Fruit fly (Drosophila melanogaster): ENCODE results near the gene Nup35.
A peak's percentile ranks its signal among the peaks of the same experiment; 100 is the strongest.

Nup35 gene

dm6 chrX:18634716-18635115 is 13.3 kb upstream of the Nup35 start, which contains the start of gene wgn (continued):
- TF ChIP-seq slbo (GFP tag; IDR thresholded peaks at IDR 0.05) (0 out of 2 replicates have a peak, but pooled peaks have one; percentile 6), CG10209 (GFP tag; optimal IDR thresholded peaks at IDR 0.05) (no peak), pan (optimal IDR thresholded peaks at IDR 0.05) (no peak), pan (GFP tag; optimal IDR thresholded peaks at IDR 0.05 in 1 of 2, IDR thresholded peaks at IDR 0.05 in 1 of 2) (peak in 1 of 2 experiments; percentile 35), CG9876 (GFP tag; optimal IDR thresholded peaks at IDR 0.05) (no peak), Bgb (GFP tag; IDR thresholded peaks at IDR 0.05; ENCODE audit: partially characterized antibody) (peak; percentile 69), HmgZ (tag; optimal IDR thresholded peaks at IDR 0.05) (peak; percentile 4), CG1603 (tag; optimal IDR thresholded peaks at IDR 0.05) (peak; percentile 21), disco-r (GFP tag; optimal IDR thresholded peaks at IDR 0.05) (no peak), hth (optimal IDR thresholded peaks at IDR 0.05) (no peak), abd-A (tag; optimal IDR thresholded peaks at IDR 0.05) (no peak), hkb (optimal IDR thresholded peaks at IDR 0.05) (no peak), hkb (GFP tag; IDR thresholded peaks at IDR 0.05) (0 out of 2 replicates have a peak, but pooled peaks have one; percentile 8), pb (GFP tag; optimal IDR thresholded peaks at IDR 0.05) (no peak), CG18011 (GFP tag; optimal IDR thresholded peaks at IDR 0.05) (no peak), CG2202 (tag; optimal IDR thresholded peaks at IDR 0.05) (no peak), CG7271 (tag; optimal IDR thresholded peaks at IDR 0.05) (no peak), CG7745 (tag; optimal IDR thresholded peaks at IDR 0.05) (no peak), seq (GFP tag; IDR thresholded peaks at IDR 0.05) (no peak), CG9609 (GFP tag; optimal IDR thresholded peaks at IDR 0.05) (no peak), mld (GFP tag; IDR thresholded peaks at IDR 0.05; ENCODE audit: partially characterized antibody) (peak; percentile 71; the same call in 2 of the 3 replicates), peb (GFP tag; IDR thresholded peaks at IDR 0.05) (no peak), Awh (GFP tag; IDR thresholded peaks at IDR 0.05) (no peak), H2.0 (GFP tag; IDR thresholded peaks at IDR 0.05) (no peak), CG11723 (GFP tag; optimal IDR thresholded peaks at IDR 0.05) (no peak), ems (GFP tag; optimal IDR thresholded peaks at IDR 0.05) (no peak), MBD-R2 (GFP tag; IDR thresholded peaks at IDR 0.05) (no peak), Dp (GFP tag; optimal IDR thresholded peaks at IDR 0.05) (no peak), CG4360 (GFP tag; IDR thresholded peaks at IDR 0.05) (peak; percentile 36; the same call in 1 of the 2 replicates), Scr (GFP tag; IDR thresholded peaks at IDR 0.05; ENCODE audit: partially characterized antibody) (peak; percentile 89), B-H2 (GFP tag; optimal IDR thresholded peaks at IDR 0.05) (no peak), Hey (tag; optimal IDR thresholded peaks at IDR 0.05) (no peak), sug (tag; optimal IDR thresholded peaks at IDR 0.05) (no peak), pfk (GFP tag; optimal IDR thresholded peaks at IDR 0.05) (no peak), lab (GFP tag; optimal IDR thresholded peaks at IDR 0.05) (peak; percentile 36), luna (GFP tag; optimal IDR thresholded peaks at IDR 0.05) (no peak), amos (GFP tag; IDR thresholded peaks at IDR 0.05; ENCODE audit: partially characterized antibody) (peak; percentile 75), jigr1 (GFP tag; IDR thresholded peaks at IDR 0.05) (no peak), vvl (GFP tag; IDR thresholded peaks at IDR 0.05) (0 out of 2 replicates have a peak, but pooled peaks have one; percentile 13), Elba2 (GFP tag; optimal IDR thresholded peaks at IDR 0.05) (no peak), inv (GFP tag; IDR thresholded peaks at IDR 0.05; ENCODE audit: partially characterized antibody) (peak; percentile 43; the same call in 1 of the 2 replicates), CG42726 (GFP tag; IDR thresholded peaks at IDR 0.05; ENCODE audit: partially characterized antibody) (peak; percentile 46; the same call in 1 of the 2 replicates), zf30C (GFP tag; optimal IDR thresholded peaks at IDR 0.05) (peak; percentile 15), CG5953 (GFP tag; IDR thresholded peaks at IDR 0.05) (no peak), kay (GFP tag; optimal IDR thresholded peaks at IDR 0.05) (no peak), CG5180 (GFP tag; optimal IDR thresholded peaks at IDR 0.05) (no peak), nom (GFP tag; optimal IDR thresholded peaks at IDR 0.05) (peak; percentile 32), zen2 (GFP tag; IDR thresholded peaks at IDR 0.05; ENCODE audit: partially characterized antibody) (peak; percentile 89), Ravus (GFP tag; IDR thresholded peaks at IDR 0.05) (no peak), so (GFP tag; IDR thresholded peaks at IDR 0.05) (0 out of 3 replicates have a peak, but pooled peaks have one; percentile 10), Hr51 (GFP tag; optimal IDR thresholded peaks at IDR 0.05) (no peak)

Data from whole organism, embryonic.